Fruit fly (Drosophila melanogaster) Kc167 (cell line): ENCODE results near the gene CG17751.

Experiments used
- Myc ChIP-seq: fragments of >200 bp; optimal IDR thresholded peaks from 2 replicates; lab custom pipeline; 2017; ENCODE audit warnings: missing external identifiers
- Sin3A ChIP-seq: fragments of >200 bp; optimal IDR thresholded peaks from 2 replicates; lab custom pipeline; 2018; ENCODE audit warnings: missing external identifiers
- h ChIP-seq: fragments of >200 bp; optimal IDR thresholded peaks from 3 replicates; lab custom pipeline; 2018; ENCODE audit warnings: missing external identifiers
- insv ChIP-seq: fragments of >200 bp; optimal IDR thresholded peaks from 3 replicates; lab custom pipeline; 2018; ENCODE audit warnings: missing external identifiers
- psq ChIP-seq: fragments of >200 bp; optimal IDR thresholded peaks from 2 replicates; lab custom pipeline; 2017; ENCODE audit warnings: missing external identifiers
- ttk ChIP-seq: sonication (Bioruptor generic); optimal IDR thresholded peaks from 2 replicates; lab custom pipeline; 2017; ENCODE audit warnings: missing external identifiers

Gene CG17751

DNA sequence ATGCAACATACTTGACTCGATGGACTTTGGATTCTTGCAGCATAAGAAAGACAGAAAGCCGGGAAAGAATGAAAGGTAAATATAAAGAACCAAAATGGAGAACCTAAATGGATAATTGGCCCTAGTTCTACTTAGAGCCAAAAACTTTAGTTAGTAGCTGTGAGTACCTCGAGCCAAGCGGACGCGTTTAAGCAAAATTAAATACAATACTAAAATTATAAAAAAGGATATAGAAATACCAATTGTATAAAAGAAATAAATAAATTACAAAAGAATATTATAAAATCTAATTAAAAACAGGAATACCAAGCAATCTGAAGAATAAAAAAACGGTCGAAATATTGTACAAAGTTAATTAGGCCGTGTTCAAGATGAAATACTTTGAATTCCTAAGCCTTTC, 27.6 kb downstream of the CG17751 start, which contains the start of gene CG34138:
Gene CG34138 (plus strand): TSS at position 301 of the 400 bp plus-strand sequence.
- TF ChIP-seq Sin3A (no peak), h (lab: Kevin White, UChicago) (no peak), psq (lab: Kevin White, UChicago) (no peak), insv (lab: Kevin White, UChicago) (no peak), Myc (lab: Kevin White, UChicago) (no peak), ttk (lab: Kevin White, UChicago) (no peak)

DNA sequence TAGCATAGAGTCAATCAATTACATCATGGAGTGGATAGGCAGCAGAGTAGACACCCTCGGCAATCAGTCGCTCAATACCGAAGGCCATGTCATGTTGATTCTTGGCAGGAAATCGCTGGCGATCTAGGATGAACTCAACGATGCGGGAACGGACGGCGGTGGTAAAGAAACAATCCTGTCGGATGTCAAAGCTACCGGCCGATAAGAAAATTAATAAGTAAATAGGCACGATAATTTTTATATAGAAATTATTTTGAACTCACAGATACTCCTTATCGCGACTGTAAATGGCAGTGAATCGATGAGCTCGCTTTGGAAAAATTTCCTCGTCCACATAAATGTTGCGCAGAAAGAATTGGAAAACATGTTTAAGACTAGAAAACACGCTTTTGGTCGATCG, 30.9 kb downstream of the CG17751 start:
- no peak for TF ChIP-seq Myc (lab: Kevin White, UChicago)
- TF ChIP-seq h (lab: Kevin White, UChicago), result no peak
- TF ChIP-seq insv (lab: Kevin White, UChicago), result no peak
- TF ChIP-seq ttk (lab: Kevin White, UChicago), result no peak
- no peak for TF ChIP-seq Sin3A
- TF ChIP-seq psq (lab: Kevin White, UChicago), result no peak

DNA sequence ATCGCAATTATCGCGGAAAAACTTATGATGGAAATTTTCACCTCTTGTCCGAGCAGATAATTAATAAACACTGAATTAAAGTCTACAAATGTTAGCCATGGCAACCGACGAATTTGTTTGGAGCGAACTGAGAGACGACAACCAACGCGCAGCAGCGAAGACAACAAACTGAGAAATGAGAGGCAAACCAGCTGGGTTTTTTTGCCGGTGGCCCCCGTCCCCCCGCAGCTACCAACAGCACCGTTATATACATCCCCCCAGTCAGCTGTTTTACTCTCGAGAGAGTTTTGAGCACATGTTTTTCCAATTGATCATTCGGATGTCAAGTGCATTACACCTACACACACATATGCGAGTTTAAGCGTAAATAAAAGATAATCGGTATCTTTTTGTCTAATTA, 34.0 kb downstream of the CG17751 start:
- TF ChIP-seq Myc (lab: Kevin White, UChicago) (no peak), insv (lab: Kevin White, UChicago) (no peak), Sin3A (no peak), ttk (lab: Kevin White, UChicago) (no peak), psq (lab: Kevin White, UChicago) (no peak), h (lab: Kevin White, UChicago) (no peak)

DNA sequence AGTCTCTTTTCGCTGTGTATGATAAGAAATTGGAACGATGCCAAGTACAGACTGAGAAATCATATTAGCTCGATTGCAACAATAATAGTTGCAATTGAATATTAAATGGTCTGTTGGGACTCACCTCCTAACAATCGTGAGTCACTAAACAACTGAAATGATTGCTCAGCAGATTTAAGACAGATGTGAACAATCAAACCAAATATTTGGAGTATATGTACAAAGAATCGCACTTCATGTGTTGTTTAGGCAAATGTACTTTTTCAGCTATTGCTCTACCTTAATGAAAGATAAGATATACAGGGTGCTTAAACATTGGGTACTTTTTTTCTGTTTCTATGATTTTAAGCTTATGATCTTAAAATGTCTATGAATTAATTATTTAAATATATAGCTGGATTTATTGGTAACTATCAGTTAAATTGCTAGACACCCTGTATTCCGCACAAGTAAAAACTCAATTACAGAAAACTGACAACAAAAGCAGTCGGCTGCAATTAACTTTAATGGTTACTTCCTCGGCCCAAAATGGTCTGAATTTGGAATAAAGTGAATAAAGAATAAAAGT, 34.5 kb downstream of the CG17751 start:
- no peak for TF ChIP-seq Sin3A
- TF ChIP-seq ttk (lab: Kevin White, UChicago), result no peak
- no peak for TF ChIP-seq Myc (lab: Kevin White, UChicago)
- no peak for TF ChIP-seq insv (lab: Kevin White, UChicago)
- no peak for TF ChIP-seq h (lab: Kevin White, UChicago)
- TF ChIP-seq psq (lab: Kevin White, UChicago), result no peak

DNA sequence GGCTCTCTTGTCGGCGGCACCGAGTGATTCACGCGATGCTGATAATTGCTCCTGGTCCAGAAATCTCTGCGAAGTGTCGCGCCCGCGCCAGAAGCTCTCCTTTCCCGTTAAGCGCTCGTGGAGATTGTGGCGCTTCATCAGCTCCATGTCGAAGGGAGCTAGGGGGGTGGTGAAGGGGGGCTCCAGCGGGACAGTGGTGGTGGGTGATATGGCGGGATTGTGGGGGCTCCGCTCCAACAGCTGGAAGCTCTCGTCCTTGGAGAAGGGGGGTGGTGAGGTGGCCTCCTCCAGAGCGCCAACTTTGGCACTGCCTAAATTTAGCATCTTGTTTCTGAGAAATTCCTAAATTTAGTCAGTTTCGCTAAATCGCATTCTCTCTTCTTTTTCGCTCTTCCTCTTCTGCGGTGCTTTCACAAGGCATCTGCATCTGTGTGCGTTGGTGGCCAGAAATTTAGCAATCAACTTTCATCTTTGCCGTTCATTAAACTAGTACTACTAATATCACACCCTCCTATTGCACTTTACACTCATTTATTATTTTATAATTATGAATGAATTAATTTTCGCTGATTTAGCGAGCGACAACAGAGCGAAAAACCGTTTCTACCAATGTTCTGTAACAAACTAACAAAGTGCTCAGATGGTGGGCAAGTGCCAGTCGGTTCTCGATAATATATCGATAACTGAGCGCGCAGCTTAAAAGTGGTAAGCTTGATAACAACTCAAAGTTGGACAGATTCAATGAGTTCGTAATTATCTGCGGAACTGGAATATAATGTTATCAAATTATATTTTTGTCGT, 35.2 kb downstream of the CG17751 start, which contains the start of gene subdued:
Gene subdued (minus strand): TSS at position 631 of the 801 bp plus-strand sequence.
- TF ChIP-seq Myc (lab: Kevin White, UChicago) (no peak), h (lab: Kevin White, UChicago) (no peak), Sin3A (no peak), insv (lab: Kevin White, UChicago) (no peak), psq (lab: Kevin White, UChicago) (no peak), ttk (lab: Kevin White, UChicago) (no peak)

DNA sequence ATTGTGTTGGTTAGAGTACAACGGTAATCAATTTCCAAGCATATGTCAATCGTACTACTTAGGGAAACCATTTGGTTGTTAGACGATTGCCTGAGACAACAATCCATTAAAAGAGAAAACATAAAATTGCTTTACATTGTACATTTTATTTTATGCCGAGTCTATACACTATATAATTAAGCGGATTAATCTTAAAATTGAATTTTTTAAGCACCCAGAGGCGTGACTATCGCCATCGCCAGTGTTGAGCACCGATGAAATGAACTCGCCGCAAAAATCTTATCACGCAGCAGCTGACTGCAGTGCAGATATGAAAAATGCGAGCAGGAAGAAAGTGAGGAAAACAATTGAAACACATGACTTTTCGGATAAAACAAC, 35.8 kb downstream of the CG17751 start:
- TF ChIP-seq psq (lab: Kevin White, UChicago) (no peak), Myc (lab: Kevin White, UChicago) (no peak), h (lab: Kevin White, UChicago) (no peak), ttk (lab: Kevin White, UChicago) (no peak), insv (lab: Kevin White, UChicago) (no peak), Sin3A (no peak)

DNA sequence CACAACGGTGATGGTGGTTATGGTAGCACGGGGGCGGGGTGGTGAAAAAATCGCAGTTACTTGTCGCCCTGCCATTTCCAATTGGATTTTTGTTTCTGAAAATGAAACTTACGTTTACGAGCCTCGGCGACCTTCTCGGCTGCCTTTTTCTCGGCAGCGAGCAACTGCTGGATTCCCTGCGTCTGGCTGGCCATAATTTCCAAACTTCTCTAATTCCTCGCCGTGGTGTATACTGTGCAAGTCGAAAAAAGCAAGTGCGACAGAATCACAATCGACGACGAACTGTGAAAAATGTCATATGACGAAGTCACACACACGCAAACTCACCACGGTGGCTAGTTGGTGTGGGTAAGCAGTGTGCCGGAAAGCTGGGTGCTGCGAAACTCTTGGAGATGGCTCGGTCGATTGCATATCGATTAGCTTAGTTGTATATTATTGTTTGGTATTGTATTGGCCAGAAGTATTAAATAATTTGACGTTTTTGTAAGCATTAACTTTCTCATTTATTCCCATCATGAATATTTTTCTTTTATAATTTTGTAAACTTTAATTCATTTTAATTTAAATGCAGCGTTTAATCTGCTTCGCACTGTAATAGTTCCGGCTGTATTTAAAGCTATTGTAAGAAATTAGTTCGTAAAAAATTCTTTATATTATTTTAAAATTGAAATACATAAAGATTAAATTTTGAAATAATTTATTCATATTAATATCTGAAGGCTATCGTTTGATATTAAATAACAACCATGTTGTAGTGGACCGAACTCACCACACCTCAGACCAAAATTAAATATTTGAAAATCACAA, 37.2 kb downstream of the CG17751 start, which contains the start of gene Vha13:
Gene Vha13 (minus strand): TSS at position 293 of the 807 bp plus-strand sequence.
- TF ChIP-seq insv (lab: Kevin White, UChicago) (no peak), Sin3A (no peak)

DNA sequence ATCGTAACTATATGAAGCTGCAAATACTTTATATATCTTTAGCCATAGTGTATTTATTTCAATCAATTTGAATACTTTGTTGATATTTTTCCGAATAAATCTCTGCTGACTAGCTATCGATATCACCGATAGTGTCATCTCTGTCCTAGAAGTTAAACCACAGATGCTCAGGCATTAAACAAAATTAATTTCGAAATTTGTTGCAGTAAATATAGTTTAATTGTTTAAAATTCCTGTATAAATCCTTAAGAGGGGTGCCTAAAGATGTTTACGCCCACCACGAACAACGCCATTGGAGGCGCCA, 37.8 kb downstream of the CG17751 start, which contains the start of gene Nup58:
Gene Nup58 (plus strand): TSS at position 126 of the 304 bp plus-strand sequence.
- TF ChIP-seq Myc (lab: Kevin White, UChicago) (no peak), Sin3A (no peak), ttk (lab: Kevin White, UChicago) (no peak), psq (lab: Kevin White, UChicago) (no peak), insv (lab: Kevin White, UChicago) (no peak), h (lab: Kevin White, UChicago) (no peak)

DNA sequence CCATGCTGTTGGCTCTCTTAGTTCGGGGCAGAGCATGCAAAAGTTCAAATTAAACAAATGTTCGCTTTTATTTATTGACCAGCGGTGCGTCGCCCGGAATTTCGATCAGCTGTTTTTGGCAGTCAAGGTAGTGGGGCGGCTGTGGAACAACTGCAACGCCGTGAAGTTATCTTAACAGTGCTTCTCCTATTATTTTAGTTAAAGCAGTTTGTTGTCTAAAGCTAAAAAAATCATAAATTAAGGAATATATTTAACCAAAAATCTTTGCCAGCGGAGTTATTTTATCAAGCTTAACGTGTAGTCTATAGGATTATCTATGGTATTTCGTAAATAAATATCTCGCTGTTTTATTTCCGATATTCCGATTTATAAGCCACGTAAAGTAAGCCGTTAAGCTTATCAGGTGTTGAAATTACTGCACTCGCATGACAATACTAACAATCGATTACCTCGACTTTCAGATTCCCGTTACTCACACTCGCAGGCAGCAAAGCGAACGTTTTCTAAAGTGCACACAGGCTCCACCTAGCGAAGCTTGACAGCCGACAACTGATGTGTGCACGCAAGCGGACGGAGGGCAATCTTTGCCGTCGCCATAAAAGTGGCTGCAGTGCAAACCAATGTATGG, 41.3 kb downstream of the CG17751 start, which contains the start of the genes CG6195 and CG31220:
Gene CG6195 (minus strand): TSS at position 122 of the 628 bp plus-strand sequence.
Gene CG31220 (plus strand): TSS at position 199 of the 628 bp plus-strand sequence.
- TF ChIP-seq psq (lab: Kevin White, UChicago), result no peak
- TF ChIP-seq Sin3A, result no peak
- TF ChIP-seq ttk (lab: Kevin White, UChicago), result no peak

DNA sequence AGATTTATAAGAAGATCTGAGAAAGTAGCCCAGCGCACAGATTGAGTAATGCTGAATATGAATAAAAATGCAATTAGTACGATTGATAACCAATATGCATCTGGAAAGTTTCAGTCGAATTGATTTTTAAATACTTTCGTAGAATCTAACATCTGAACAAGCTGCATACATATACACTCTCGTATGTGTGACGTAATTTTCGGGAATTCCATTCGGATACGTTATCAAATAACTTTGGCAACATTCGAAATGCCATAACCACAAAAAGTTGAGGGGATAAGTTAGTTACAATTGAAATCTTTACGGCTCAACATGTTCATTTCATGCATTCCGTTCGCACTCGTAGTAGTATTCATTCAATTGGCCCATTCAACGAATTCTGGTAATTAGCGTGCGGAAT, 43.7 kb downstream of the CG17751 start, which contains the start of gene CG31219:
Gene CG31219 (plus strand): TSS at position 301 of the 400 bp plus-strand sequence.
- no peak for TF ChIP-seq psq (lab: Kevin White, UChicago)
- TF ChIP-seq Myc (lab: Kevin White, UChicago), result no peak
- TF ChIP-seq Sin3A, result no peak
- no peak for TF ChIP-seq h (lab: Kevin White, UChicago)
- TF ChIP-seq insv (lab: Kevin White, UChicago), result no peak
- TF ChIP-seq ttk (lab: Kevin White, UChicago), result no peak

DNA sequence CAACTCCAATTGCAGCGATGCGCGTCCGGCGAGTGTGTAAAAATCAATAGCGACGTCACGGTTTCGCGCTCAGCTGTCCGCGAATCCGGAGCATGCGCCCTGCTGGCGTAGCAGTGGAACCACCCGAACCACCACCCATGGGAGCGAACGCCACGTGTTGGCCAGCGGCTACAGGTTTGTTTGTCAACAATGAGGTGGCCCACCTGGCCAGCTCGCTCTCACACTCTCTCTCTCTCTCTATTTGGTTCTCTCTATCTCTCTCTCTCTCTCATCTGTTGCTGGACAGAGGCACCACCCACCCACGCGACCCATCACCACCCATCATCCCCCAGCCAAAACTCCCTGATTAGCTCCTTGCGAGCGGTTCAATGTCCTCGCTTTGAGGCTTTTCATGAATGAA, 49.4 kb downstream of the CG17751 start:
- no peak for TF ChIP-seq h (lab: Kevin White, UChicago)
- TF ChIP-seq ttk (lab: Kevin White, UChicago), result no peak
- no peak for TF ChIP-seq Sin3A
